Worm (Caenorhabditis elegans): ENCODE measurements around the gene dmsr-15.

The dmsr-15 gene

ce11 chrV:6796264-6796663 lies 32.4 kb downstream of the dmsr-15 start:
- no peak for TF ChIP-seq him-1 (tag; optimal IDR thresholded peaks at IDR 0.05)
- TF ChIP-seq W03F9.2 (tag; optimal IDR thresholded peaks at IDR 0.05), result no peak
- no peak for TF ChIP-seq dao-5 (tag; optimal IDR thresholded peaks at IDR 0.05)

DNA sequence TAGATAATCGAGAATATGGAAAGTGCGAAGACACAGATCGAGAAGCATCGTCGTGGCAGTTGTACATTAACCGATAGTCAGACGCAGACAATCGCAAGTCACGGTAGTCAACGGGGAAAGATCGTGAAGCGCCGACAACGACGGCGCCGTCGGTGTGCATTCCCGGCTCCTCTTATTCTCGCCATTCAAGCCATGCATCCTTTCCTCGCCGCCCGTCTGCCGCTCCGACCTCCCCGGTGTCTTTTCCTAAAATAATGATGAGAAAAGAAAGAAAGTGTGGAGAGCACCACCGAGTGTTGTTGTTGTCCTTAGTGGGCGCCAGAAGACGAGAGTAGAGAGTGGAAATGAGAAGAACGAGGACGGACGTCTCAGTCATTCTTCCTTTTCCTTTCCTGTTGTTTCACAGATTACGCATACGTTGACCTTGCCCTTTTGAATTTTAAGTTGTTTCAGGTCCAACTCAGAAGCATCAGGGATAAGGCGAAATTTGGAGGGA lies 34.9 kb downstream of the dmsr-15 start, which contains the start of gene ZC404.1:
Gene ZC404.1, plus strand, starts transcription at position 446 of the 496 bp plus-strand sequence.
- TF ChIP-seq him-1 (tag; optimal IDR thresholded peaks at IDR 0.05) (no peak), W03F9.2 (tag; optimal IDR thresholded peaks at IDR 0.05) (no peak), dao-5 (tag; optimal IDR thresholded peaks at IDR 0.05) (no peak)

DNA sequence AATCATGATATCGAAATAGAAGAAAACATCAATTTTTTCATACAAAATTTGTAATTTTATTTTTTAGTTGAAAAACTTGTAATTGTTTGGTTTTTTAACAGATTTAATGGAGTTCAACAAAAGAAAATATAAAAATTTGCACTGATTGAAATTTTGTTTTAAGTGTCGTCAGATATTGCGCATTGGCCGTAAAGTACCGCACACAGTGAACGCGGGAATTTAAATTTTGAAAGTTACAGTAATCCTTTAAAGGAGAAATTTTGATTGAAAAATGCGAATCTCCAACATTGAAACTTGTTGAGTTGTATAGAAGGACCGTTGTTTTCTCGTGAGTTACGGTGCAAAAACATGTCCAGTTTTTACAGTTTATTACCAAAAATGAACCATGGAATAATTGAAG lies 35.7 kb downstream of the dmsr-15 start:
- TF ChIP-seq him-1 (tag; optimal IDR thresholded peaks at IDR 0.05), result no peak
- no peak for TF ChIP-seq W03F9.2 (tag; optimal IDR thresholded peaks at IDR 0.05)
- no peak for TF ChIP-seq dao-5 (tag; optimal IDR thresholded peaks at IDR 0.05)

- no peak for TF ChIP-seq him-1 (tag; optimal IDR thresholded peaks at IDR 0.05)
- TF ChIP-seq W03F9.2 (tag; optimal IDR thresholded peaks at IDR 0.05), result no peak
- no peak for TF ChIP-seq dao-5 (tag; optimal IDR thresholded peaks at IDR 0.05)
Measured at ce11 chrV:6792565-6792964, 36.1 kb downstream of the dmsr-15 start, which contains the start of gene gck-2. Gene gck-2, minus strand, starts transcription at chrV:6792665.

- TF ChIP-seq W03F9.2 (tag; optimal IDR thresholded peaks at IDR 0.05) (no peak), dao-5 (tag; optimal IDR thresholded peaks at IDR 0.05) (no peak)
Measured at ce11 chrV:6787906-6788430, 40.7 kb downstream of the dmsr-15 start, which contains the start of gene ZC404.2. Gene ZC404.2, plus strand, starts transcription at chrV:6787952.

- TF ChIP-seq W03F9.2 (tag; optimal IDR thresholded peaks at IDR 0.05) (peak; percentile 75), him-1 (tag; optimal IDR thresholded peaks at IDR 0.05) (peak; percentile 48), dao-5 (tag; optimal IDR thresholded peaks at IDR 0.05) (no peak)
Measured at ce11 chrV:6784853-6785492, 43.7 kb downstream of the dmsr-15 start, which contains the start of the genes spn-4 and spe-39. Gene spn-4, minus strand, starts transcription at chrV:6784903. Gene spe-39, plus strand, starts transcription at chrV:6785451.

DNA sequence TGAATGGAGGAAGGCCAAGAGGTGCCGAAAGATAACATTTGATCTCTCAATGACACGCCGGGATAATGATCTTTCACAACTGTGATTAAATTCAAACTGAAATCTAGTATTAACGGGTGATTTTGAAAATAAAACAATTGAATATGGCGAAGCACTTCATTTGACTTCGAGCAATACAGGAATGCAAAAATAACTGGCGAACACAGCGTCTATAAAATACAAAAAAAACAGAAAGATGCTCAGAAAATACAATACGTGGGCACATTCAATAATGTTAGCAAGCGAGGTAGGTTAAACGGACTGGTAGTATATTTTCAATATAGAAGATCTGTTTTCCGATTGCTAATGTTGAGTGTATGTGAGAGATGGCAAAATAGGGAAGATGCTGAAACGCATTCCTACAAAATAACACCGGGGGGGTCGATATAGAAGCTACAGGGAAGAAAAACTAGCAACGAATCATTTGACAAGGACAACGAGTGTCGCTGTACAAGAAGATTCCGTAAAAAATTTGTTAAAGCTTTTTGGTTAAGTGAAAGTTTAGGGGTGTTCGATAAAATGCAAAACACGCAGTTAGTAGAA lies 45.6 kb downstream of the dmsr-15 start:
- no peak for TF ChIP-seq him-1 (tag; optimal IDR thresholded peaks at IDR 0.05)
- TF ChIP-seq W03F9.2 (tag; optimal IDR thresholded peaks at IDR 0.05), result no peak
- no peak for TF ChIP-seq dao-5 (tag; optimal IDR thresholded peaks at IDR 0.05)

ce11 chrV:6782260-6782659 lies 46.4 kb downstream of the dmsr-15 start:
- TF ChIP-seq him-1 (tag; optimal IDR thresholded peaks at IDR 0.05) (no peak), W03F9.2 (tag; optimal IDR thresholded peaks at IDR 0.05) (no peak), dao-5 (tag; optimal IDR thresholded peaks at IDR 0.05) (no peak)

- TF ChIP-seq W03F9.2 (tag; optimal IDR thresholded peaks at IDR 0.05) (no peak), him-1 (tag; optimal IDR thresholded peaks at IDR 0.05) (no peak), dao-5 (tag; optimal IDR thresholded peaks at IDR 0.05) (no peak)
Measured at ce11 chrV:6780676-6781075, 48.0 kb downstream of the dmsr-15 start.

ce11 chrV:6780166-6780565 lies 48.5 kb downstream of the dmsr-15 start, which contains the start of gene ZC404.15:
Gene ZC404.15, plus strand, starts transcription at chrV:6780466.
- TF ChIP-seq dao-5 (tag; optimal IDR thresholded peaks at IDR 0.05) (no peak), him-1 (tag; optimal IDR thresholded peaks at IDR 0.05) (no peak)

ce11 chrV:6778457-6778856 lies 50.2 kb downstream of the dmsr-15 start:
- no peak for TF ChIP-seq him-1 (tag; optimal IDR thresholded peaks at IDR 0.05)
- TF ChIP-seq dao-5 (tag; optimal IDR thresholded peaks at IDR 0.05), result no peak
- TF ChIP-seq W03F9.2 (tag; optimal IDR thresholded peaks at IDR 0.05), result no peak
